Fruit fly (Drosophila melanogaster) whole organism, prepupa: Measurements from ENCODE around the gene CG14277.

Source experiments
- CG10631 ChIP-seq: fragments of 200-800 bp; sonication (Bioruptor generic); optimal IDR thresholded peaks from 2 replicates; lab custom pipeline; 2016; ENCODE audit warnings: missing biosample characterization, missing genetic modification characterization
- CG15336 ChIP-seq: fragments of 200-800 bp; sonication (Bioruptor generic); IDR thresholded peaks from 2 replicates; pipeline ENCODE4 v1.3.6; 2022; ENCODE audit warnings: missing biosample characterization, missing genetic modification characterization
- CG3919 ChIP-seq: fragments of 200-800 bp; sonication (Bioruptor generic); optimal IDR thresholded peaks from 3 replicates; lab custom pipeline; 2016; ENCODE audit warnings: missing biosample characterization, missing genetic modification characterization
- CG8319 ChIP-seq: fragments of 200-800 bp; sonication (Bioruptor generic); optimal IDR thresholded peaks from 3 replicates; lab custom pipeline; 2016; ENCODE audit warnings: missing biosample characterization, missing genetic modification characterization
- Eip78C ChIP-seq: fragments of 200-800 bp; sonication (Bioruptor generic); peaks from one replicate; lab custom pipeline; 2016; ENCODE audit warnings: missing biosample characterization, missing genetic modification characterization
- Hr39 ChIP-seq: fragments of 200-800 bp; sonication (Bioruptor generic); optimal IDR thresholded peaks from 2 replicates; lab custom pipeline; 2016; ENCODE audit warnings: missing biosample characterization, missing genetic modification characterization
- OdsH ChIP-seq: fragments of 200-800 bp; sonication (Bioruptor generic); optimal IDR thresholded peaks from 3 replicates; lab custom pipeline; 2016; ENCODE audit warnings: missing biosample characterization, missing genetic modification characterization
- dac ChIP-seq: fragments of 200-800 bp; sonication (Bioruptor generic); optimal IDR thresholded peaks from 2 replicates; lab custom pipeline; 2017; ENCODE audit warnings: missing biosample characterization, mild to moderate bottlenecking, missing genetic modification characterization
- salr ChIP-seq, 2 experiments: fragments of 200-800 bp; sonication (Bioruptor generic); optimal IDR thresholded peaks; 3 replicates each; lab custom pipeline; 2016 to 2018; ENCODE audit warnings: missing biosample characterization in 2 of 2, missing genetic modification characterization in 2 of 2, mild to moderate bottlenecking in 1 of 2

- TF ChIP-seq CG15336 (GFP tag; lab: Robert Waterston, UW) = no peak
- no peak for TF ChIP-seq salr (GFP tag; optimal IDR thresholded peaks at IDR 0.05; lab: Kevin White, UChicago)
- TF ChIP-seq CG10631 (GFP tag; lab: Kevin White, UChicago) = no peak
- TF ChIP-seq CG3919 (GFP tag; lab: Kevin White, UChicago) = no peak
- TF ChIP-seq dac (GFP tag; lab: Kevin White, UChicago) = no peak
- peak; percentile 67 for TF ChIP-seq Eip78C (GFP tag; lab: Kevin White, UChicago)
- no peak for TF ChIP-seq CG8319 (GFP tag; lab: Kevin White, UChicago)
- TF ChIP-seq OdsH (GFP tag; lab: Kevin White, UChicago) = no peak
- TF ChIP-seq Hr39 = no peak
Measured at dm6 chr2L:8239712-8240245, 2.5 kb upstream of the CG14277 start, which contains the start of gene Pvr.
